Worm (Caenorhabditis elegans) whole organism, L2 larva: Measurements from ENCODE around the gene fipr-8.

Experiments used
- ama-1 ChIP-seq: fragments of 150-350 bp; optimal IDR thresholded peaks from 2 replicates; lab custom pipeline; 2018; ENCODE audit warnings: inconsistent platforms
- ceh-82 ChIP-seq: fragments of 150-350 bp; optimal IDR thresholded peaks from 2 replicates; lab custom pipeline; 2014; ENCODE audit warnings: missing biosample characterization, missing genetic modification characterization
- lin-11 ChIP-seq: fragments of 150-350 bp; sonication (generic microtip); optimal IDR thresholded peaks from 2 replicates; lab custom pipeline; 2014; ENCODE audit warnings: missing biosample characterization, missing genetic modification characterization, inconsistent platforms, mixed read lengths
- mdl-1 ChIP-seq, 2 experiments: fragments of 150-350 bp in 1 of 2; sonication (generic microtip) in 1 of 2; optimal IDR thresholded peaks; 2 replicates each; lab custom pipeline; 2017; ENCODE audit warnings: missing biosample characterization in 2 of 2, missing genetic modification characterization in 2 of 2
- nhr-6 ChIP-seq: fragments of 150-350 bp; optimal IDR thresholded peaks from 2 replicates; lab custom pipeline; 2014; ENCODE audit warnings: missing biosample characterization, missing genetic modification characterization
- skn-1 ChIP-seq: sonication (generic microtip); optimal IDR thresholded peaks from 2 replicates; lab custom pipeline; 2017; ENCODE audit warnings: missing biosample characterization, missing genetic modification characterization
- unc-62 ChIP-seq: fragments of 150-350 bp; optimal IDR thresholded peaks from 2 replicates; lab custom pipeline; 2014; ENCODE audit warnings: missing biosample characterization, missing genetic modification reagents, missing genetic modification characterization
- zag-1 ChIP-seq: fragments of 150-350 bp; optimal IDR thresholded peaks from 2 replicates; lab custom pipeline; 2014; ENCODE audit warnings: missing biosample characterization, missing genetic modification characterization
- ztf-11 ChIP-seq: sonication (generic microtip); optimal IDR thresholded peaks from 2 replicates; lab custom pipeline; 2017; ENCODE audit warnings: missing biosample characterization, missing genetic modification characterization

ce11 chrV:10216724-10217123 lies 23.0 kb downstream of the fipr-8 start, which contains the start of gene ZK856.14:
- TF ChIP-seq ama-1 (lab: Kevin White, UChicago): no peak
- no peak for TF ChIP-seq lin-11 (tag; lab: Kevin White, UChicago)
- TF ChIP-seq nhr-6 (tag; lab: Kevin White, UChicago): no peak
- no peak for TF ChIP-seq mdl-1 (tag; optimal IDR thresholded peaks at IDR 0.05; lab: Kevin White, UChicago)
- no peak for TF ChIP-seq ztf-11 (tag; lab: Kevin White, UChicago)
- no peak for TF ChIP-seq unc-62 (GFP tag; lab: Kevin White, UChicago)
- no peak for TF ChIP-seq ceh-82 (tag; lab: Kevin White, UChicago)
- no peak for TF ChIP-seq skn-1 (tag; lab: Kevin White, UChicago)
- TF ChIP-seq zag-1 (tag; lab: Kevin White, UChicago): no peak
